Fruit fly (Drosophila melanogaster) whole organism, embryonic: ENCODE data around the gene DCP2.
A peak's percentile ranks its signal among the peaks of the same experiment; 100 is the strongest.

ENCODE experiments used
- Awh ChIP-seq: fragments of 200-800 bp; sonication (Bioruptor generic); IDR thresholded peaks from 2 replicates; pipeline ENCODE4, ENCODE4 v1.3.6; 2022; ENCODE audit warnings: missing biosample characterization, missing genetic modification characterization
- Bdp1 ChIP-seq: fragments of 200-800 bp; sonication (Bioruptor generic); optimal IDR thresholded peaks from 3 replicates; lab custom pipeline; 2016; ENCODE audit warnings: missing biosample characterization, missing genetic modification characterization
- Bteb2 ChIP-seq: fragments of 200-800 bp; sonication (Bioruptor generic); optimal IDR thresholded peaks from 2 replicates; lab custom pipeline; 2016; ENCODE audit warnings: missing biosample characterization, missing genetic modification characterization
- C15 ChIP-seq: fragments of 200-800 bp; sonication (Bioruptor generic); IDR thresholded peaks from 3 replicates; pipeline ENCODE4 v1.3.6; 2022; ENCODE audit warnings: missing biosample characterization, missing genetic modification characterization
- CG10147 ChIP-seq: fragments of 200-800 bp; sonication (Bioruptor generic); optimal IDR thresholded peaks from 2 replicates; lab custom pipeline; 2019; ENCODE audit warnings: missing biosample characterization, mild to moderate bottlenecking, missing genetic modification characterization, moderate library complexity
- CG10366 ChIP-seq: fragments of 200-800 bp; sonication (Bioruptor generic); IDR thresholded peaks from 2 replicates; pipeline ENCODE4 v1.3.6; 2022; ENCODE audit warnings: missing biosample characterization, missing genetic modification characterization
- CG10462 ChIP-seq: fragments of 200-800 bp; sonication (Bioruptor generic); optimal IDR thresholded peaks from 2 replicates; lab custom pipeline; 2016; ENCODE audit warnings: missing biosample characterization, missing genetic modification characterization
- CG10565 ChIP-seq: fragments of 200-800 bp; sonication (Bioruptor generic); optimal IDR thresholded peaks from 3 replicates; lab custom pipeline; 2016; ENCODE audit warnings: missing biosample characterization, mild to moderate bottlenecking, missing genetic modification characterization
- CG11085 ChIP-seq: fragments of 200-800 bp; sonication (Bioruptor generic); IDR thresholded peaks from 2 replicates; pipeline ENCODE4 v1.3.6; 2022; ENCODE audit warnings: missing biosample characterization, missing genetic modification characterization
- CG11723 ChIP-seq: fragments of 200-800 bp; sonication (Bioruptor generic); optimal IDR thresholded peaks from 2 replicates; lab custom pipeline; 2017; ENCODE audit warnings: missing biosample characterization, mild to moderate bottlenecking, missing genetic modification characterization
- CG15073 ChIP-seq: fragments of 200-800 bp; sonication (Bioruptor generic); optimal IDR thresholded peaks from 2 replicates; lab custom pipeline; 2016; ENCODE audit warnings: missing biosample characterization, missing genetic modification characterization
- CG16863 ChIP-seq: fragments of 200-800 bp; sonication (Bioruptor generic); optimal IDR thresholded peaks from 3 replicates; lab custom pipeline; 2016; ENCODE audit warnings: missing biosample characterization, missing genetic modification characterization
- CG17359 ChIP-seq: fragments of 200-800 bp; sonication (Bioruptor generic); optimal IDR thresholded peaks from 3 replicates; lab custom pipeline; 2018; ENCODE audit warnings: missing biosample characterization, mild to moderate bottlenecking, missing genetic modification characterization, moderate library complexity
- CG3163 ChIP-seq: fragments of 200-800 bp; sonication (Bioruptor generic); optimal IDR thresholded peaks from 3 replicates; lab custom pipeline; 2016; ENCODE audit warnings: missing biosample characterization, missing genetic modification characterization
- CG32532 ChIP-seq: fragments of 200-800 bp; sonication (Bioruptor generic); IDR thresholded peaks from 2 replicates; pipeline ENCODE4 v1.3.6; 2022; ENCODE audit warnings: missing biosample characterization, missing genetic modification characterization
- CG33213 ChIP-seq: fragments of 200-800 bp; sonication (Bioruptor generic); optimal IDR thresholded peaks from 3 replicates; lab custom pipeline; 2016; ENCODE audit warnings: missing biosample characterization, missing genetic modification characterization
- CG4360 ChIP-seq: fragments of 200-800 bp; sonication (Bioruptor generic); IDR thresholded peaks from 2 replicates; pipeline ENCODE4 v1.3.6; 2022; ENCODE audit warnings: missing biosample characterization, missing genetic modification characterization
- CG4617 ChIP-seq: fragments of 200-800 bp; sonication (Bioruptor generic); optimal IDR thresholded peaks from 3 replicates; lab custom pipeline; 2016; ENCODE audit warnings: missing biosample characterization, missing genetic modification characterization, borderline replicate concordance
- CG6654 ChIP-seq: fragments of 200-800 bp; sonication (Bioruptor generic); optimal IDR thresholded peaks from 2 replicates; lab custom pipeline; 2017; ENCODE audit warnings: missing biosample characterization, mild to moderate bottlenecking, missing genetic modification characterization
- CG9797 ChIP-seq: fragments of 200-800 bp; sonication (Bioruptor generic); optimal IDR thresholded peaks from 3 replicates; lab custom pipeline; 2018; ENCODE audit warnings: missing biosample characterization, mild to moderate bottlenecking, missing genetic modification characterization
- CrebB ChIP-seq: fragments of 200-800 bp; sonication (Bioruptor generic); optimal IDR thresholded peaks from 3 replicates; lab custom pipeline; 2018; ENCODE audit warnings: missing biosample characterization, mild to moderate bottlenecking, missing genetic modification characterization
- Dp ChIP-seq: fragments of 200-800 bp; sonication (Bioruptor generic); optimal IDR thresholded peaks from 2 replicates; lab custom pipeline; 2018; ENCODE audit warnings: missing biosample characterization, mild to moderate bottlenecking, missing genetic modification characterization, moderate library complexity
- E2f2 ChIP-seq: fragments of 200-800 bp; sonication (Bioruptor generic); IDR thresholded peaks from 2 replicates; pipeline ENCODE4 v1.3.6; 2022; ENCODE audit warnings: missing biosample characterization, missing genetic modification characterization
- Hr51 ChIP-seq, 2 experiments: fragments of 200-800 bp; sonication (Bioruptor generic); optimal IDR thresholded peaks; 2 replicates in 1 of 2; 3 replicates in 1 of 2; lab custom pipeline; 2016 to 2018; ENCODE audit warnings: missing biosample characterization in 2 of 2, missing genetic modification characterization in 2 of 2, mild to moderate bottlenecking in 1 of 2, moderate library complexity in 1 of 2
- Kr ChIP-seq: fragments of 200-800 bp; sonication (Bioruptor generic); optimal IDR thresholded peaks from 2 replicates; lab custom pipeline; 2017; ENCODE audit warnings: missing biosample characterization, mild to moderate bottlenecking, missing genetic modification characterization
- NC2β ChIP-seq: fragments of 200-800 bp; sonication (Bioruptor generic); optimal IDR thresholded peaks from 2 replicates; lab custom pipeline; 2016; ENCODE audit warnings: missing biosample characterization, missing genetic modification characterization
- NK7.1 ChIP-seq: fragments of 200-800 bp; sonication (Bioruptor generic); optimal IDR thresholded peaks from 3 replicates; lab custom pipeline; 2016; ENCODE audit warnings: missing biosample characterization, missing genetic modification characterization
- Nf-YA ChIP-seq: fragments of 200-800 bp; sonication (Bioruptor generic); IDR thresholded peaks from 2 replicates; pipeline ENCODE4 v1.3.6; 2022; ENCODE audit warnings: missing biosample characterization, missing genetic modification characterization
- PHDP ChIP-seq: fragments of 200-800 bp; sonication (Bioruptor generic); optimal IDR thresholded peaks from 3 replicates; lab custom pipeline; 2018; ENCODE audit warnings: missing biosample characterization, mild to moderate bottlenecking, missing genetic modification characterization, moderate library complexity
- Rfx ChIP-seq: fragments of 200-800 bp; sonication (Bioruptor generic); IDR thresholded peaks from 2 replicates; pipeline ENCODE4 v1.3.6; 2022; ENCODE audit warnings: missing biosample characterization, missing genetic modification characterization
- Rx ChIP-seq: fragments of 200-800 bp; sonication (Bioruptor generic); IDR thresholded peaks from 2 replicates; pipeline ENCODE4 v1.3.6; 2022; ENCODE audit warnings: missing biosample characterization, missing genetic modification characterization
- Sin3A ChIP-seq: fragments of >200 bp; optimal IDR thresholded peaks from 2 replicates; lab custom pipeline; 2018
- Ssrp ChIP-seq: fragments of 200-800 bp; sonication (Bioruptor generic); optimal IDR thresholded peaks from 2 replicates; lab custom pipeline; 2018; ENCODE audit warnings: missing biosample characterization, mild to moderate bottlenecking, missing genetic modification characterization, moderate library complexity
- al ChIP-seq: fragments of 200-800 bp; sonication (Bioruptor generic); IDR thresholded peaks from 2 replicates; pipeline ENCODE4 v1.3.6; 2022; ENCODE audit warnings: missing biosample characterization, missing genetic modification characterization
- ato ChIP-seq: fragments of 200-800 bp; sonication (Bioruptor generic); IDR thresholded peaks from 2 replicates; pipeline ENCODE4 v1.3.6; 2022; ENCODE audit warnings: missing biosample characterization, missing genetic modification characterization; ENCODE audit not compliant: partially characterized antibody
- btn ChIP-seq: fragments of 200-800 bp; sonication (Bioruptor generic); optimal IDR thresholded peaks from 2 replicates; lab custom pipeline; 2016; ENCODE audit warnings: missing biosample characterization, missing genetic modification characterization
- crol ChIP-seq: fragments of 200-800 bp; sonication (Bioruptor generic); IDR thresholded peaks from 2 replicates; pipeline ENCODE4 v1.3.6; 2022; ENCODE audit warnings: missing biosample characterization, missing genetic modification characterization
- dmrt99B ChIP-seq: fragments of 200-800 bp; sonication (Bioruptor generic); optimal IDR thresholded peaks from 2 replicates; lab custom pipeline; 2018; ENCODE audit warnings: missing biosample characterization, mild to moderate bottlenecking, missing genetic modification characterization, moderate library complexity
- fd96Cb ChIP-seq: fragments of 200-800 bp; sonication (Bioruptor generic); optimal IDR thresholded peaks from 2 replicates; lab custom pipeline; 2018; ENCODE audit warnings: missing biosample characterization, mild to moderate bottlenecking, missing genetic modification characterization, moderate library complexity
- ftz-f1 ChIP-seq: fragments of 200-800 bp; sonication (Bioruptor generic); optimal IDR thresholded peaks from 2 replicates; lab custom pipeline; 2016; ENCODE audit warnings: missing biosample characterization, missing genetic modification characterization
- grn ChIP-seq: fragments of 200-800 bp; sonication (Bioruptor generic); optimal IDR thresholded peaks from 3 replicates; lab custom pipeline; 2017; ENCODE audit warnings: missing biosample characterization, missing genetic modification characterization
- hb ChIP-seq: fragments of 200-800 bp; sonication (Bioruptor generic); IDR thresholded peaks from 3 replicates; pipeline ENCODE4 v1.3.6; 2022; ENCODE audit warnings: missing biosample characterization, missing genetic modification characterization; ENCODE audit not compliant: partially characterized antibody
- nau ChIP-seq: fragments of 200-800 bp; sonication (Bioruptor generic); optimal IDR thresholded peaks from 3 replicates; lab custom pipeline; 2017; ENCODE audit warnings: missing biosample characterization, mild to moderate bottlenecking, missing genetic modification characterization, missing genetic modification reagents
- nmo ChIP-seq: fragments of 200-800 bp; sonication (Bioruptor generic); optimal IDR thresholded peaks from 2 replicates; lab custom pipeline; 2018; ENCODE audit warnings: missing biosample characterization, mild to moderate bottlenecking, missing genetic modification characterization, moderate library complexity
- sc ChIP-seq, 3 experiments: fragments of >200 bp in 2 of 3; fragments of 200-800 bp in 1 of 3; sonication (Bioruptor generic) in 1 of 3; optimal IDR thresholded peaks; 2 replicates in 2 of 3; 3 replicates in 1 of 3; lab custom pipeline; 2017; ENCODE audit warnings: mild to moderate bottlenecking in 1 of 3, missing biosample characterization in 1 of 3, missing genetic modification characterization in 1 of 3, missing genetic modification reagents in 1 of 3
- scrt ChIP-seq: fragments of 200-800 bp; sonication (Bioruptor generic); optimal IDR thresholded peaks from 2 replicates; lab custom pipeline; 2018; ENCODE audit warnings: missing biosample characterization, mild to moderate bottlenecking, missing genetic modification characterization, moderate library complexity
- unc-4 ChIP-seq: fragments of 200-800 bp; sonication (Bioruptor generic); IDR thresholded peaks from 2 replicates; pipeline ENCODE4 v1.3.6; 2022; ENCODE audit warnings: missing biosample characterization, missing genetic modification characterization; ENCODE audit not compliant: partially characterized antibody
- yki ChIP-seq: fragments of >200 bp; optimal IDR thresholded peaks from 3 replicates; lab custom pipeline; 2018
- zfh2 ChIP-seq: fragments of 200-800 bp; sonication (Bioruptor generic); optimal IDR thresholded peaks from 2 replicates; lab custom pipeline; 2016; ENCODE audit warnings: missing biosample characterization, missing genetic modification characterization

The DCP2 gene

dm6 chr3L:15815353-15816142 lies 10.7 kb downstream of the DCP2 start (continued):
- TF ChIP-seq NK7.1 (GFP tag; lab: Kevin White, UChicago) = no peak
- no peak; the same call in 1 of the 2 replicates for TF ChIP-seq Rx (GFP tag; lab: Robert Waterston, UW)
- peak; percentile 70 for TF ChIP-seq CG17359 (tag; lab: Kevin White, UChicago)
- no peak for TF ChIP-seq CG15073 (GFP tag; lab: Kevin White, UChicago)
- TF ChIP-seq CG10366 (GFP tag; lab: Robert Waterston, UW) = no peak
- TF ChIP-seq CG33213 (GFP tag; lab: Kevin White, UChicago) = no peak
- TF ChIP-seq CG16863 (GFP tag; lab: Kevin White, UChicago) = peak; percentile 38
- peak; percentile 71 for TF ChIP-seq fd96Cb (tag; lab: Kevin White, UChicago)
- no peak for TF ChIP-seq CG3163 (GFP tag; lab: Kevin White, UChicago)
- peak; percentile 36 for TF ChIP-seq nau (GFP tag; lab: Kevin White, UChicago)
- no peak for TF ChIP-seq Awh (GFP tag; lab: Robert Waterston, UW)
- no peak for TF ChIP-seq CG4617 (GFP tag; lab: Kevin White, UChicago)
- peak; percentile 46 to 85 for TF ChIP-seq Hr51 (GFP tag; optimal IDR thresholded peaks at IDR 0.05; lab: Kevin White, UChicago)
- no peak for TF ChIP-seq Nf-YA (GFP tag; lab: Robert Waterston, UW)
- TF ChIP-seq PHDP (tag; lab: Kevin White, UChicago) = peak; percentile 81
- TF ChIP-seq al (GFP tag; lab: Robert Waterston, UW) = peak; percentile 42; the same call in 1 of the 2 replicates
- peak; percentile 63 for TF ChIP-seq CG10462 (GFP tag; lab: Kevin White, UChicago)
- TF ChIP-seq NC2β (GFP tag; lab: Kevin White, UChicago) = peak; percentile 41
- TF ChIP-seq crol (GFP tag; lab: Robert Waterston, UW) = no peak; the same call in 1 of the 2 replicates
- no peak for TF ChIP-seq Bdp1 (GFP tag; lab: Kevin White, UChicago)
- no peak for TF ChIP-seq Kr (GFP tag; lab: Kevin White, UChicago)
- peak; percentile 53 for TF ChIP-seq Ssrp
- TF ChIP-seq CG11085 (GFP tag; lab: Robert Waterston, UW) = no peak
- no peak for TF ChIP-seq CG9797 (GFP tag; lab: Kevin White, UChicago)
- peak; percentile 15 for TF ChIP-seq btn
- peak; percentile 68 for TF ChIP-seq CG10147 (GFP tag; lab: Kevin White, UChicago)
- peak; percentile 38 for TF ChIP-seq CG11723 (GFP tag; lab: Kevin White, UChicago)
- peak; percentile 63; the same call in 1 of the 2 replicates for TF ChIP-seq Rfx (GFP tag; lab: Robert Waterston, UW)
- TF ChIP-seq unc-4 (GFP tag; lab: Robert Waterston, UW) = no peak
- no peak for TF ChIP-seq CG10565 (GFP tag; lab: Kevin White, UChicago)
- peak; percentile 98 for TF ChIP-seq CG4360 (GFP tag; lab: Robert Waterston, UW)
- no peak for TF ChIP-seq grn
- TF ChIP-seq ato (GFP tag; lab: Robert Waterston, UW) = no peak
- TF ChIP-seq CG6654 (GFP tag; lab: Kevin White, UChicago) = peak; percentile 23
- peak; percentile 54 for TF ChIP-seq scrt
- peak; percentile 58 for TF ChIP-seq CrebB
- peak; percentile 70 for TF ChIP-seq yki (lab: Kevin White, UChicago)
- TF ChIP-seq CG32532 (GFP tag; lab: Robert Waterston, UW) = peak; percentile 61; the same call in 1 of the 2 replicates
- TF ChIP-seq ftz-f1 (GFP tag; lab: Kevin White, UChicago) = no peak
- TF ChIP-seq E2f2 (GFP tag; lab: Robert Waterston, UW) = peak; percentile 49; the same call in 1 of the 2 replicates
- no peak for TF ChIP-seq sc (optimal IDR thresholded peaks at IDR 0.05; lab: Kevin White, UChicago)
- TF ChIP-seq sc (GFP tag; optimal IDR thresholded peaks at IDR 0.05; lab: Kevin White, UChicago) = peak; percentile 4
- TF ChIP-seq dmrt99B = peak; percentile 84
- TF ChIP-seq zfh2 (GFP tag; lab: Kevin White, UChicago) = no peak
- TF ChIP-seq hb (GFP tag; lab: Robert Waterston, UW) = no peak
- TF ChIP-seq Sin3A = no peak
- peak; percentile 32 for TF ChIP-seq Bteb2 (GFP tag; lab: Kevin White, UChicago)
- peak; percentile 71 for TF ChIP-seq nmo
- no peak for TF ChIP-seq Dp (GFP tag; lab: Kevin White, UChicago)
- no peak for TF ChIP-seq C15 (GFP tag; lab: Robert Waterston, UW)
